Fruit fly (Drosophila melanogaster) whole organism, embryonic: ENCODE measurements around the gene CG15888.

Experiments used
- CG10209 ChIP-seq: fragments of 200-800 bp; sonication (Bioruptor generic); optimal IDR thresholded peaks from 3 replicates; lab custom pipeline; 2017; ENCODE audit warnings: missing biosample characterization, mild to moderate bottlenecking, missing genetic modification characterization, missing genetic modification reagents
- CG12299 ChIP-seq: fragments of 200-800 bp; sonication (Bioruptor generic); optimal IDR thresholded peaks from 2 replicates; lab custom pipeline; 2018; ENCODE audit warnings: missing biosample characterization, mild to moderate bottlenecking, missing genetic modification characterization
- CG15011 ChIP-seq: fragments of 200-800 bp; sonication (Bioruptor generic); optimal IDR thresholded peaks from 3 replicates; lab custom pipeline; 2018; ENCODE audit warnings: missing biosample characterization, mild to moderate bottlenecking, missing genetic modification characterization
- CG1529 ChIP-seq: fragments of 200-800 bp; sonication (Bioruptor generic); optimal IDR thresholded peaks from 3 replicates; lab custom pipeline; 2018; ENCODE audit warnings: missing biosample characterization, missing genetic modification characterization
- CG15479 ChIP-seq: fragments of 200-800 bp; sonication (Bioruptor generic); optimal IDR thresholded peaks from 3 replicates; lab custom pipeline; 2019; ENCODE audit warnings: missing biosample characterization, mild to moderate bottlenecking, missing genetic modification characterization, moderate library complexity
- CG17328 ChIP-seq: fragments of 200-800 bp; sonication (Bioruptor generic); IDR thresholded peaks from 2 replicates; pipeline ENCODE4 v1.3.6; 2022; ENCODE audit warnings: missing biosample characterization, missing genetic modification characterization
- CG17829 ChIP-seq: fragments of 200-800 bp; optimal IDR thresholded peaks from 2 replicates; lab custom pipeline; 2019; ENCODE audit warnings: missing biosample characterization, mild to moderate bottlenecking, missing genetic modification characterization, moderate library complexity
- CG34422 ChIP-seq: fragments of 200-800 bp; sonication (Bioruptor generic); IDR thresholded peaks from 3 replicates; pipeline ENCODE4 v1.3.6; 2022; ENCODE audit warnings: missing biosample characterization, missing genetic modification characterization
- CG3847 ChIP-seq: fragments of 200-800 bp; sonication (Bioruptor generic); IDR thresholded peaks from 2 replicates; pipeline ENCODE4 v1.3.6; 2022; ENCODE audit warnings: missing biosample characterization, missing genetic modification characterization
- CG4282 ChIP-seq: fragments of 200-800 bp; sonication (Bioruptor generic); optimal IDR thresholded peaks from 2 replicates; lab custom pipeline; 2016; ENCODE audit warnings: missing biosample characterization, missing genetic modification characterization
- CG6254 ChIP-seq: fragments of 200-800 bp; sonication (Bioruptor generic); optimal IDR thresholded peaks from 3 replicates; lab custom pipeline; 2017; ENCODE audit warnings: mild to moderate bottlenecking, missing biosample characterization, missing genetic modification reagents, missing genetic modification characterization
- CG7786 ChIP-seq: fragments of 200-800 bp; sonication (Bioruptor generic); optimal IDR thresholded peaks from 2 replicates; lab custom pipeline; 2016; ENCODE audit warnings: missing biosample characterization, missing genetic modification characterization
- CG8478 ChIP-seq: fragments of >200 bp; optimal IDR thresholded peaks from 2 replicates; lab custom pipeline; 2018
- Dp ChIP-seq: fragments of 200-800 bp; sonication (Bioruptor generic); optimal IDR thresholded peaks from 2 replicates; lab custom pipeline; 2018; ENCODE audit warnings: missing biosample characterization, mild to moderate bottlenecking, missing genetic modification characterization, moderate library complexity
- Eip74EF ChIP-seq, 2 experiments: fragments of 200-800 bp in 1 of 2; fragments of >200 bp in 1 of 2; sonication (Bioruptor generic) in 1 of 2; optimal IDR thresholded peaks; 2 replicates each; lab custom pipeline; 2017 to 2019; ENCODE audit warnings: missing biosample characterization in 2 of 2, missing genetic modification characterization in 2 of 2, mild to moderate bottlenecking in 1 of 2, moderate library complexity in 1 of 2
- H2.0 ChIP-seq: fragments of 200-800 bp; sonication (Bioruptor generic); IDR thresholded peaks from 2 replicates; pipeline ENCODE4 v1.3.6; 2022; ENCODE audit warnings: missing biosample characterization, missing genetic modification characterization
- HHEX ChIP-seq: fragments of 200-800 bp; sonication (Bioruptor generic); optimal IDR thresholded peaks from 3 replicates; lab custom pipeline; 2017; ENCODE audit warnings: missing biosample characterization, mild to moderate bottlenecking, missing genetic modification characterization, missing genetic modification reagents
- HLH4C ChIP-seq: fragments of 200-800 bp; sonication (Bioruptor generic); IDR thresholded peaks from 3 replicates; pipeline ENCODE4 v1.3.6; 2022; ENCODE audit warnings: missing biosample characterization, missing genetic modification characterization; ENCODE audit not compliant: partially characterized antibody
- Hmr ChIP-seq: fragments of 200-800 bp; sonication (Bioruptor generic); optimal IDR thresholded peaks from 3 replicates; lab custom pipeline; 2017; ENCODE audit warnings: mild to moderate bottlenecking, missing biosample characterization, missing genetic modification reagents, missing genetic modification characterization
- Hmx ChIP-seq: fragments of 200-800 bp; sonication (Bioruptor generic); optimal IDR thresholded peaks from 2 replicates; lab custom pipeline; 2016; ENCODE audit warnings: missing biosample characterization, missing genetic modification characterization
- Hr39 ChIP-seq: fragments of >200 bp; optimal IDR thresholded peaks from 2 replicates; lab custom pipeline; 2017
- Sox102F ChIP-seq: fragments of 200-800 bp; sonication (Bioruptor generic); optimal IDR thresholded peaks from 2 replicates; lab custom pipeline; 2018; ENCODE audit warnings: missing biosample characterization, mild to moderate bottlenecking, missing genetic modification characterization, moderate library complexity
- Xrp1 ChIP-seq: fragments of 200-800 bp; sonication (Bioruptor generic); IDR thresholded peaks from 2 replicates; pipeline ENCODE4 v1.3.6; 2022; ENCODE audit warnings: missing biosample characterization, missing genetic modification characterization
- al ChIP-seq: fragments of 200-800 bp; sonication (Bioruptor generic); IDR thresholded peaks from 2 replicates; pipeline ENCODE4 v1.3.6; 2022; ENCODE audit warnings: missing biosample characterization, missing genetic modification characterization
- bab2 ChIP-seq: fragments of 200-800 bp; sonication (Bioruptor generic); optimal IDR thresholded peaks from 2 replicates; lab custom pipeline; 2016; ENCODE audit warnings: missing biosample characterization, missing genetic modification characterization
- bbx ChIP-seq: fragments of 200-800 bp; sonication (Bioruptor generic); IDR thresholded peaks from 2 replicates; pipeline ENCODE4 v1.3.6; 2022; ENCODE audit warnings: missing biosample characterization, missing genetic modification characterization; ENCODE audit not compliant: partially characterized antibody
- cato ChIP-seq: fragments of 200-800 bp; sonication (Bioruptor generic); optimal IDR thresholded peaks from 2 replicates; lab custom pipeline; 2016; ENCODE audit warnings: missing biosample characterization, missing genetic modification characterization, borderline replicate concordance
- caup ChIP-seq: fragments of 200-800 bp; sonication (Bioruptor generic); optimal IDR thresholded peaks from 3 replicates; lab custom pipeline; 2017; ENCODE audit warnings: missing biosample characterization, mild to moderate bottlenecking, missing genetic modification characterization, moderate library complexity; ENCODE audit not compliant: severe bottlenecking
- chm ChIP-seq: fragments of 200-800 bp; sonication (Bioruptor generic); IDR thresholded peaks from 2 replicates; pipeline ENCODE4 v1.3.6; 2022; ENCODE audit warnings: missing biosample characterization, missing genetic modification characterization
- ci ChIP-seq: fragments of 200-800 bp; sonication (Bioruptor generic); IDR thresholded peaks from 3 replicates; pipeline ENCODE4 v1.3.6; 2022; ENCODE audit warnings: missing biosample characterization, missing genetic modification characterization
- cwo ChIP-seq: fragments of 200-800 bp; sonication (Bioruptor generic); optimal IDR thresholded peaks from 3 replicates; lab custom pipeline; 2017; ENCODE audit warnings: missing biosample characterization, missing genetic modification characterization, mild to moderate bottlenecking, moderate library complexity, missing genetic modification reagents
- fd102C ChIP-seq: fragments of 200-800 bp; sonication (Bioruptor generic); optimal IDR thresholded peaks from 2 replicates; lab custom pipeline; 2018; ENCODE audit warnings: missing biosample characterization, mild to moderate bottlenecking, missing genetic modification characterization, moderate library complexity
- jumu ChIP-seq: fragments of 200-800 bp; sonication (Bioruptor generic); optimal IDR thresholded peaks from 3 replicates; lab custom pipeline; 2016; ENCODE audit warnings: missing biosample characterization, missing genetic modification characterization
- kay ChIP-seq: fragments of 200-800 bp; sonication (Bioruptor generic); optimal IDR thresholded peaks from 2 replicates; lab custom pipeline; 2016; ENCODE audit warnings: missing biosample characterization, missing genetic modification characterization
- ken ChIP-seq: fragments of 200-800 bp; sonication (Bioruptor generic); IDR thresholded peaks from 3 replicates; pipeline ENCODE4 v1.3.6; 2022; ENCODE audit warnings: missing biosample characterization, missing genetic modification characterization
- kni ChIP-seq: fragments of 200-800 bp; sonication (Bioruptor generic); optimal IDR thresholded peaks from 3 replicates; lab custom pipeline; 2017; ENCODE audit warnings: mild to moderate bottlenecking, missing biosample characterization, missing genetic modification reagents, missing genetic modification characterization
- knrl ChIP-seq: fragments of 200-800 bp; sonication (Bioruptor generic); IDR thresholded peaks from 3 replicates; pipeline ENCODE4 v1.3.6; 2022; ENCODE audit warnings: missing biosample characterization, missing genetic modification characterization; ENCODE audit not compliant: partially characterized antibody
- nom ChIP-seq: fragments of 200-800 bp; sonication (Bioruptor generic); optimal IDR thresholded peaks from 2 replicates; lab custom pipeline; 2017; ENCODE audit warnings: missing biosample characterization, missing genetic modification characterization, mild to moderate bottlenecking, moderate library complexity, missing genetic modification reagents
- pfk ChIP-seq: fragments of 200-800 bp; sonication (Bioruptor generic); optimal IDR thresholded peaks from 2 replicates; lab custom pipeline; 2018; ENCODE audit warnings: missing biosample characterization, mild to moderate bottlenecking, missing genetic modification characterization, moderate library complexity
- vvl ChIP-seq: fragments of 200-800 bp; sonication (Bioruptor generic); IDR thresholded peaks from 2 replicates; pipeline ENCODE4 v1.3.6; 2022; ENCODE audit warnings: missing biosample characterization, missing genetic modification characterization
- wor ChIP-seq: fragments of 200-800 bp; sonication (Bioruptor generic); IDR thresholded peaks from 2 replicates; pipeline ENCODE4 v1.3.6; 2022; ENCODE audit warnings: missing biosample characterization, missing genetic modification characterization
- yki ChIP-seq: fragments of >200 bp; optimal IDR thresholded peaks from 3 replicates; lab custom pipeline; 2018

CG15888 gene

DNA sequence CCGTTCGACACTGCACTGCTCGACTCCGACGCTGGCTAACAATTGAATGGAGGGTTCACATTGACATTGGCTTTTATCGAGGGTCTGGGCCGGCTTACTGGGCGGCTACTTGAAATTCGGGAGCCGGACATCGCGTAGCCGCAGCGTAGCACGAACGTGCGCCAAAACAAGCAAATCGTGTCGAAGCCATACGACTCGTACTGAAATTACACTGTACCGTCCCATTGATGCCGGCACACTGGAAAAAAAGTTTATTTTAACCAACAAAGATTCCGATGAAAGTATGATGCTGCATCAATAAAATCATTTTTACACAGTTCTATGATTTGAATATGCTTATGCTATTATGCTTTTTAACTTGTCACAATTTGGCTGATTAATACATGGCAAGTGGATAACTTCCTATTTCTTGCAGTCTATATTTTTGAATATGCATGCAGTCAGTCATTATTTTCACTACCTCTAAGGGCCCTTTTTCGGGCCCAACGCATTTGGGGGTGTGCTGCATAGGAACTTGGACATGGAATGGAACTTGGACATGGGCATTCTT lies 2.5 kb upstream of the CG15888 start, which contains the start of gene apn (continued):
- TF ChIP-seq ci (GFP tag; lab: Robert Waterston, UW) (peak; percentile 50; the same call in 2 of the 3 replicates), CG8478 (lab: Kevin White, UChicago) (no peak), CG10209 (GFP tag; lab: Kevin White, UChicago) (peak; percentile 11), Hmr (GFP tag; lab: Kevin White, UChicago) (no peak), cato (GFP tag; lab: Kevin White, UChicago) (no peak), H2.0 (GFP tag; lab: Robert Waterston, UW) (0 out of 2 replicates have a peak, but pooled peaks have one; percentile 7), Hmx (GFP tag; lab: Kevin White, UChicago) (no peak), CG15011 (GFP tag; lab: Kevin White, UChicago) (no peak), CG7786 (GFP tag; lab: Kevin White, UChicago) (no peak), Xrp1 (GFP tag; lab: Robert Waterston, UW) (no peak), Eip74EF (GFP tag; optimal IDR thresholded peaks at IDR 0.05; lab: Kevin White, UChicago) (no peak), HHEX (GFP tag; lab: Kevin White, UChicago) (no peak), Dp (GFP tag; lab: Kevin White, UChicago) (no peak), CG17328 (GFP tag; lab: Robert Waterston, UW) (peak; percentile 65; the same call in 1 of the 2 replicates), al (GFP tag; lab: Robert Waterston, UW) (no peak), HLH4C (GFP tag; lab: Robert Waterston, UW) (no peak), jumu (no peak), bab2 (GFP tag; lab: Kevin White, UChicago) (no peak), bbx (GFP tag; lab: Robert Waterston, UW) (no peak), Hr39 (lab: Kevin White, UChicago) (no peak), CG6254 (no peak), CG12299 (tag; lab: Kevin White, UChicago) (no peak), caup (no peak), wor (GFP tag; lab: Robert Waterston, UW) (0 out of 2 replicates have a peak, but pooled peaks have one; percentile 23), knrl (GFP tag; lab: Robert Waterston, UW) (no peak), CG15479 (no peak), kni (GFP tag; lab: Kevin White, UChicago) (peak; percentile 66), CG3847 (no peak), cwo (no peak), CG34422 (GFP tag; lab: Robert Waterston, UW) (0 out of 3 replicates have a peak, but pooled peaks have one; percentile 9), yki (lab: Kevin White, UChicago) (no peak), vvl (GFP tag; lab: Robert Waterston, UW) (peak; percentile 58), CG17829 (tag; lab: Kevin White, UChicago) (no peak), CG1529 (GFP tag; lab: Kevin White, UChicago) (no peak), pfk (GFP tag; lab: Kevin White, UChicago) (no peak), Sox102F (peak; percentile 55), ken (0 out of 3 replicates have a peak, but pooled peaks have one; percentile 19), nom (GFP tag; lab: Kevin White, UChicago) (no peak), CG4282 (GFP tag; lab: Kevin White, UChicago) (no peak), chm (GFP tag; lab: Robert Waterston, UW) (no peak), fd102C (GFP tag; lab: Kevin White, UChicago) (no peak), kay (GFP tag; lab: Kevin White, UChicago) (no peak)
